Worm (Caenorhabditis elegans) whole organism, L4 larva: Measurements from ENCODE around the gene hot-8.
A peak's percentile ranks its signal among the peaks of the same experiment; 100 is the strongest.

Source experiments
- R02D3.7 ChIP-seq: fragments of 150-350 bp; sonication (generic microtip); optimal IDR thresholded peaks from 3 replicates; lab custom pipeline; 2014; ENCODE audit warnings: missing biosample characterization, missing genetic modification characterization
- T26A8.4 ChIP-seq: fragments of 200-800 bp; sonication (Bioruptor generic); IDR thresholded peaks from 2 replicates; pipeline ENCODE4 v1.3.6; 2022; ENCODE audit warnings: missing genetic modification characterization, missing compliant biosample characterization
- Y105C5A.15 ChIP-seq: fragments of 200-800 bp; sonication (Bioruptor generic); IDR thresholded peaks from 2 replicates; pipeline ENCODE4 v1.3.6; 2022; ENCODE audit warnings: missing genetic modification characterization, missing compliant biosample characterization
- Y48G9A.11 ChIP-seq: fragments of 200-800 bp; sonication (Bioruptor generic); IDR thresholded peaks from 2 replicates; pipeline ENCODE4 v1.3.6; 2022; ENCODE audit warnings: missing genetic modification reagents, missing genetic modification characterization, missing compliant biosample characterization
- Y75B8A.6 ChIP-seq: fragments of 200-800 bp; sonication (Bioruptor generic); IDR thresholded peaks from 2 replicates; pipeline ENCODE4 v1.3.6; 2022; ENCODE audit warnings: missing genetic modification reagents, missing genetic modification characterization, missing compliant biosample characterization
- aha-1 ChIP-seq: fragments of 150-350 bp; peaks from one replicate; lab custom pipeline; 2014; ENCODE audit warnings: missing biosample characterization, missing genetic modification characterization
- aly-2 ChIP-seq: sonication (generic microtip); optimal IDR thresholded peaks from 2 replicates; lab custom pipeline; 2018; ENCODE audit warnings: missing biosample characterization, missing genetic modification characterization
- ama-1 ChIP-seq: fragments of 150-350 bp; optimal IDR thresholded peaks from 2 replicates; lab custom pipeline; 2014; ENCODE audit warnings: inconsistent platforms, mixed read lengths
- arid-1 ChIP-seq: fragments of 200-800 bp; sonication (Bioruptor generic); conservative IDR thresholded peaks from 2 replicates; pipeline ENCODE4 v1.3.6; 2022; ENCODE audit warnings: missing genetic modification reagents, missing genetic modification characterization, missing compliant biosample characterization
- attf-4 ChIP-seq: sonication (generic microtip); optimal IDR thresholded peaks from 3 replicates; lab custom pipeline; 2017; ENCODE audit warnings: missing biosample characterization, missing genetic modification characterization
- ceh-20 ChIP-seq: fragments of 200-800 bp; sonication (Bioruptor generic); IDR thresholded peaks from 2 replicates; pipeline ENCODE4 v1.3.6; 2022; ENCODE audit warnings: missing genetic modification reagents, missing genetic modification characterization, missing compliant biosample characterization
- ceh-28 ChIP-seq: fragments of 150-350 bp; optimal IDR thresholded peaks from 2 replicates; lab custom pipeline; 2014; ENCODE audit warnings: missing biosample characterization, missing genetic modification reagents, missing genetic modification characterization
- ceh-62 ChIP-seq: sonication (generic microtip); optimal IDR thresholded peaks from 2 replicates; lab custom pipeline; 2017; ENCODE audit warnings: missing biosample characterization, missing genetic modification characterization
- cey-2 ChIP-seq: sonication (generic microtip); optimal IDR thresholded peaks from 3 replicates; lab custom pipeline; 2017; ENCODE audit warnings: missing genetic modification characterization, mild to moderate bottlenecking, missing compliant biosample characterization, antibody characterized with exemption, borderline replicate concordance; ENCODE audit not compliant: insufficient read depth
- ctbp-1 ChIP-seq: fragments of 200-800 bp; sonication (Bioruptor generic); IDR thresholded peaks from 2 replicates; pipeline ENCODE4 v1.3.6; 2022; ENCODE audit warnings: missing genetic modification reagents, missing genetic modification characterization, missing compliant biosample characterization
- daf-19 ChIP-seq: fragments of 200-800 bp; sonication (Bioruptor generic); conservative IDR thresholded peaks from 2 replicates; pipeline ENCODE4 v1.3.6; 2022; ENCODE audit warnings: missing genetic modification characterization, missing compliant biosample characterization
- gei-8 ChIP-seq: fragments of 200-800 bp; sonication (Bioruptor generic); optimal IDR thresholded peaks from 2 replicates; lab custom pipeline; 2018; ENCODE audit warnings: mild to moderate bottlenecking, missing genetic modification characterization, missing compliant biosample characterization
- hif-1 ChIP-seq, 2 experiments: sonication (generic microtip); optimal IDR thresholded peaks; 2 replicates each; lab custom pipeline; 2016 to 2017; ENCODE audit warnings: missing compliant biosample characterization in 2 of 2, missing genetic modification characterization in 2 of 2, missing genetic modification reagents in 2 of 2, missing genotype in 2 of 2, mild to moderate bottlenecking in 1 of 2
- hlh-11 ChIP-seq: fragments of 200-800 bp; sonication (Bioruptor generic); optimal IDR thresholded peaks from 2 replicates; lab custom pipeline; 2018; ENCODE audit warnings: mild to moderate bottlenecking, missing genetic modification characterization, missing compliant biosample characterization
- jun-1 ChIP-seq: fragments of 150-350 bp; optimal IDR thresholded peaks from 2 replicates; lab custom pipeline; 2014; ENCODE audit warnings: missing biosample characterization, missing genetic modification reagents, missing genetic modification characterization
- lim-7 ChIP-seq: fragments of 200-800 bp; sonication (Bioruptor generic); IDR thresholded peaks from 2 replicates; pipeline ENCODE4 v1.3.6; 2022; ENCODE audit warnings: missing genetic modification characterization, missing compliant biosample characterization
- lin-13 ChIP-seq: fragments of 150-350 bp; optimal IDR thresholded peaks from 2 replicates; lab custom pipeline; 2014; ENCODE audit warnings: missing biosample characterization, missing genetic modification reagents, missing genetic modification characterization
- lin-29 ChIP-seq: fragments of 200-800 bp; sonication (Bioruptor generic); IDR thresholded peaks from 2 replicates; pipeline ENCODE4 v1.3.6; 2022; ENCODE audit warnings: missing genetic modification reagents, missing genetic modification characterization, missing compliant biosample characterization
- lin-39 ChIP-seq: fragments of 150-350 bp; optimal IDR thresholded peaks from 2 replicates; lab custom pipeline; 2014; ENCODE audit warnings: missing biosample characterization, missing genetic modification reagents, missing genetic modification characterization
- lsy-2 ChIP-seq, 2 experiments: fragments of 150-350 bp in 1 of 2; sonication (generic microtip) in 1 of 2; optimal IDR thresholded peaks; 2 replicates each; lab custom pipeline; 2014 to 2017; ENCODE audit warnings: missing biosample characterization in 2 of 2, missing genetic modification characterization in 2 of 2
- mdl-1 ChIP-seq, 2 experiments: fragments of 150-350 bp in 1 of 2; sonication (generic microtip) in 1 of 2; optimal IDR thresholded peaks; 2 replicates each; lab custom pipeline; 2014 to 2017; ENCODE audit warnings: missing biosample characterization in 2 of 2, missing genetic modification characterization in 2 of 2
- mdt-29 ChIP-seq: fragments of 200-800 bp; sonication (Bioruptor generic); IDR thresholded peaks from 2 replicates; pipeline ENCODE4 v1.3.6; 2022; ENCODE audit warnings: missing genetic modification reagents, missing genetic modification characterization, missing compliant biosample characterization
- mes-2 ChIP-seq: sonication (generic microtip); optimal IDR thresholded peaks from 2 replicates; lab custom pipeline; 2016; ENCODE audit warnings: missing genotype, mild to moderate bottlenecking, missing genetic modification characterization, missing compliant biosample characterization; ENCODE audit not compliant: poor library complexity, severe bottlenecking
- mxl-2 ChIP-seq: fragments of 200-800 bp; sonication (Bioruptor generic); conservative IDR thresholded peaks from 2 replicates; pipeline ENCODE4 v1.3.6; 2022; ENCODE audit warnings: missing genetic modification reagents, missing genetic modification characterization, missing compliant biosample characterization
- mxl-3 ChIP-seq: fragments of 200-800 bp; sonication (Bioruptor generic); optimal IDR thresholded peaks from 2 replicates; lab custom pipeline; 2018; ENCODE audit warnings: mild to moderate bottlenecking, missing genetic modification characterization, missing compliant biosample characterization
- nhr-102 ChIP-seq: sonication (generic microtip); optimal IDR thresholded peaks from 2 replicates; lab custom pipeline; 2016; ENCODE audit warnings: mild to moderate bottlenecking, missing genetic modification characterization, moderate library complexity, missing compliant biosample characterization
- nhr-11 ChIP-seq: fragments of 150-350 bp; optimal IDR thresholded peaks from 2 replicates; lab custom pipeline; 2014; ENCODE audit warnings: missing biosample characterization, missing genetic modification characterization
- nhr-111 ChIP-seq: fragments of 200-800 bp; sonication (Bioruptor generic); optimal IDR thresholded peaks from 2 replicates; lab custom pipeline; 2018; ENCODE audit warnings: mild to moderate bottlenecking, missing genetic modification characterization, missing compliant biosample characterization
- nhr-237 ChIP-seq: sonication (generic microtip); optimal IDR thresholded peaks from 2 replicates; lab custom pipeline; 2017; ENCODE audit warnings: missing biosample characterization, missing genetic modification characterization
- nhr-28 ChIP-seq: fragments of 150-350 bp; optimal IDR thresholded peaks from 2 replicates; lab custom pipeline; 2014; ENCODE audit warnings: missing biosample characterization, missing genetic modification characterization
- nhr-41 ChIP-seq: fragments of 200-800 bp; sonication (Bioruptor generic); IDR thresholded peaks from 2 replicates; pipeline ENCODE4 v1.3.6; 2022; ENCODE audit warnings: missing genetic modification reagents, missing genetic modification characterization, missing compliant biosample characterization
- nhr-6 ChIP-seq: fragments of 150-350 bp; optimal IDR thresholded peaks from 2 replicates; lab custom pipeline; 2014; ENCODE audit warnings: missing biosample characterization, missing genetic modification characterization
- nhr-77 ChIP-seq: fragments of 150-350 bp; optimal IDR thresholded peaks from 2 replicates; lab custom pipeline; 2014; ENCODE audit warnings: missing biosample characterization, missing genetic modification characterization
- pha-4 ChIP-seq, 2 experiments: fragments of 150-350 bp in 1 of 2; fragments of 200-800 bp in 1 of 2; sonication (Bioruptor generic) in 1 of 2; IDR thresholded peaks in 1 of 2; optimal IDR thresholded peaks in 1 of 2; 2 replicates each; pipeline versions ENCODE4 v1.3.6 to Lab custom; 2014 to 2022; ENCODE audit warnings: missing genetic modification characterization in 2 of 2, missing genetic modification reagents in 2 of 2, missing biosample characterization in 1 of 2, missing compliant biosample characterization in 1 of 2
- php-3 ChIP-seq: fragments of 200-800 bp; sonication (Bioruptor generic); IDR thresholded peaks from 2 replicates; pipeline ENCODE4 v1.3.6; 2022; ENCODE audit warnings: missing genetic modification reagents, missing genetic modification characterization, missing compliant biosample characterization
- sdz-12 ChIP-seq: fragments of 200-800 bp; sonication (Bioruptor generic); optimal IDR thresholded peaks from 2 replicates; lab custom pipeline; 2018; ENCODE audit warnings: mild to moderate bottlenecking, missing genetic modification characterization, missing compliant biosample characterization
- set-16 ChIP-seq: fragments of 200-800 bp; sonication (Bioruptor generic); IDR thresholded peaks from 2 replicates; pipeline ENCODE4 v1.3.6; 2022; ENCODE audit warnings: missing genetic modification reagents, missing genetic modification characterization, missing compliant biosample characterization
- skn-1 ChIP-seq: fragments of 150-350 bp; optimal IDR thresholded peaks from 2 replicates; lab custom pipeline; 2014; ENCODE audit warnings: missing biosample characterization, missing genetic modification characterization
- tag-97 ChIP-seq: fragments of 200-800 bp; sonication (Bioruptor generic); IDR thresholded peaks from 2 replicates; pipeline ENCODE4 v1.3.6; 2022; ENCODE audit warnings: missing genetic modification characterization, missing compliant biosample characterization
- tra-1 ChIP-seq: fragments of 200-800 bp; sonication (Bioruptor generic); IDR thresholded peaks from 2 replicates; pipeline ENCODE4 v1.3.6; 2022; ENCODE audit warnings: missing genetic modification reagents, missing genetic modification characterization, missing compliant biosample characterization
- unc-130 ChIP-seq: sonication (generic microtip); optimal IDR thresholded peaks from 2 replicates; lab custom pipeline; 2016; ENCODE audit warnings: missing genetic modification reagents, missing genetic modification characterization, missing compliant biosample characterization

Gene hot-8

ce11 chrX:1179984-1180383, at the start of gene hot-8:
hot-8 (plus strand) TSS chrX:1180284.
- peak; percentile 67 for TF ChIP-seq aha-1 (tag; lab: Kevin White, UChicago)
- no peak for TF ChIP-seq Y105C5A.15 (GFP tag; lab: Robert Waterston, UW)

ce11 chrX:1141617-1142016, 38.5 kb upstream of the hot-8 start:
- no peak for TF ChIP-seq jun-1 (tag; lab: Kevin White, UChicago)
- TF ChIP-seq Y105C5A.15 (GFP tag; lab: Robert Waterston, UW) = 0 out of 2 replicates have a peak, but pooled peaks have one; percentile 52
- no peak for TF ChIP-seq nhr-41 (GFP tag; lab: Robert Waterston, UW)
- peak; percentile 83 for TF ChIP-seq aha-1 (tag; lab: Kevin White, UChicago)

DNA sequence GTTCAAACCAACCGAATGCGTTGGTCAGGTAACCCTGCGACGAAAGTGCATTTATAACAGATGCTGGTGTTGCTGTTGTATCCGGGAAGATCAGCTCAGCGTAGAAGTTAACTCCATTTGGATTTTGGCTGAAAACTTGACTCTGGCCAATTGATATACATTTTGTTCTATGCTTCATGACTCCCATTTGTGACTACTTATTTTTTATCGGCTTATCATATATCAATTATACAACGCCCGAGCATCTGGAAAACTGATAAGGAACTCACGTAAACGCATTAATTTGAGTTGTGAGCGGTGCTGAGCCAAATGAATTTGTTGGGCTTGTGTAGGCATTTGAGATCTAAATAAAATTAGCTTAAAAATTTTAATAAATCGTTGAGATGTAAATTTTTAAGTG, 32.7 kb upstream of the hot-8 start:
- TF ChIP-seq cey-2 (tag; lab: Kevin White, UChicago) = no peak
- TF ChIP-seq daf-19 (GFP tag; lab: Robert Waterston, UW) = no peak
- TF ChIP-seq nhr-237 (tag; lab: Kevin White, UChicago) = no peak
- TF ChIP-seq hlh-11 = peak; percentile 27
- no peak for TF ChIP-seq Y105C5A.15 (GFP tag; lab: Robert Waterston, UW)
- TF ChIP-seq attf-4 = no peak
- TF ChIP-seq ceh-62 (tag; lab: Kevin White, UChicago) = no peak
- TF ChIP-seq T26A8.4 (GFP tag; lab: Robert Waterston, UW) = no peak
- TF ChIP-seq ceh-20 (GFP tag; lab: Robert Waterston, UW) = no peak
- TF ChIP-seq ama-1 (lab: Kevin White, UChicago) = no peak
- TF ChIP-seq lin-13 (GFP tag; lab: Kevin White, UChicago) = no peak
- TF ChIP-seq nhr-11 (tag; lab: Kevin White, UChicago) = no peak
- no peak for TF ChIP-seq gei-8 (GFP tag; lab: Kevin White, UChicago)
- TF ChIP-seq Y75B8A.6 (GFP tag; lab: Robert Waterston, UW) = no peak
- TF ChIP-seq nhr-77 (tag; lab: Kevin White, UChicago) = no peak
- TF ChIP-seq pha-4 (GFP tag; IDR thresholded peaks at IDR 0.05; lab: Robert Waterston, UW) = no peak
- no peak for TF ChIP-seq pha-4 (tag; optimal IDR thresholded peaks at IDR 0.05; lab: Kevin White, UChicago)
- no peak for TF ChIP-seq ceh-28 (tag; lab: Kevin White, UChicago)
- TF ChIP-seq nhr-111 (GFP tag; lab: Kevin White, UChicago) = no peak
- TF ChIP-seq nhr-28 (tag; lab: Kevin White, UChicago) = peak; percentile 40
- TF ChIP-seq nhr-102 (tag; lab: Kevin White, UChicago) = no peak
- no peak for TF ChIP-seq mes-2 (tag; lab: Kevin White, UChicago)
- TF ChIP-seq lin-29 = no peak
- no peak for TF ChIP-seq arid-1 (GFP tag; lab: Robert Waterston, UW)
- TF ChIP-seq sdz-12 = no peak
- no peak for TF ChIP-seq hif-1 (tag; optimal IDR thresholded peaks at IDR 0.05; lab: Kevin White, UChicago)
- TF ChIP-seq mxl-2 = no peak
- no peak for TF ChIP-seq skn-1 (tag; lab: Kevin White, UChicago)
- TF ChIP-seq lin-39 (tag; lab: Kevin White, UChicago) = no peak
- no peak for TF ChIP-seq mdl-1 (tag; optimal IDR thresholded peaks at IDR 0.05; lab: Kevin White, UChicago)
- TF ChIP-seq mdt-29 (GFP tag; lab: Robert Waterston, UW) = no peak
- no peak for TF ChIP-seq R02D3.7
- TF ChIP-seq lsy-2 (tag; optimal IDR thresholded peaks at IDR 0.05; lab: Kevin White, UChicago) = no peak
- TF ChIP-seq tra-1 (GFP tag; lab: Robert Waterston, UW) = 0 out of 2 replicates have a peak, but pooled peaks have one; percentile 42
- no peak for TF ChIP-seq unc-130 (GFP tag; lab: Kevin White, UChicago)
- no peak for TF ChIP-seq mxl-3 (GFP tag; lab: Kevin White, UChicago)
- TF ChIP-seq set-16 (GFP tag; lab: Robert Waterston, UW) = no peak
- TF ChIP-seq Y48G9A.11 = no peak
- TF ChIP-seq tag-97 (GFP tag; lab: Robert Waterston, UW) = no peak
- TF ChIP-seq aly-2 (tag; lab: Kevin White, UChicago) = no peak
- no peak for TF ChIP-seq ctbp-1 (GFP tag; lab: Robert Waterston, UW)
- no peak for TF ChIP-seq php-3 (GFP tag; lab: Robert Waterston, UW)
- TF ChIP-seq lim-7 = no peak
- no peak for TF ChIP-seq nhr-6 (tag; lab: Kevin White, UChicago)
